Fruit fly (Drosophila melanogaster): ENCODE data around the gene bero.

DNA sequence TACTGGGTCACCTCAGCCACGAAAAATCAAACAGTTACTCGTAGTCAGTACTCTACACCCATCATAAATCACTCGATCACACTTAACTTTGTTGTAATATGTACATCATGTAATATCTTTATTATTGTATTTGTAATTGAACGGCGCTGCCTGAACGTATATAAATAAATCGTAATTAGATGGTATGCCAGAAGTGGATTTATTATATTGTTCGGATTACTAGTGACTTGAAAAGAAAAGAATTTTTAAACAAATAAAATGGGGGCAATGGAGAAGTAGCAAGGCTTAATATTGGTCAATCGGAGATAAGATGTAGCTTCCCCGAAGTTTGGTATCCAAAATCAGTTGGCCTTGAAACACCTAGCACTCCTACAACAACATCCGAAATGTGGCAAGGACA is 9.5 kb upstream of the bero start, which contains the start of gene CG14402:
- no peak for TF ChIP-seq Sin3A (optimal IDR thresholded peaks at IDR 0.05)
- no peak for TF ChIP-seq psq (optimal IDR thresholded peaks at IDR 0.05)
- TF ChIP-seq Myc (optimal IDR thresholded peaks at IDR 0.05) = no peak
- TF ChIP-seq insv (optimal IDR thresholded peaks at IDR 0.05) = no peak
- no peak for TF ChIP-seq ttk (optimal IDR thresholded peaks at IDR 0.05)

All from Kc167 (cell line).